Fruit fly (Drosophila melanogaster) Kc167 (cell line): ENCODE results near the gene CG45218.

Experiments
- insv ChIP-seq: fragments of >200 bp; optimal IDR thresholded peaks from 3 replicates; lab custom pipeline; 2018; ENCODE audit warnings: missing external identifiers
- psq ChIP-seq: fragments of >200 bp; optimal IDR thresholded peaks from 2 replicates; lab custom pipeline; 2017; ENCODE audit warnings: missing external identifiers
- ttk ChIP-seq: sonication (Bioruptor generic); optimal IDR thresholded peaks from 2 replicates; lab custom pipeline; 2017; ENCODE audit warnings: missing external identifiers

- no peak for TF ChIP-seq psq
- no peak for TF ChIP-seq ttk
- no peak for TF ChIP-seq insv (lab: Kevin White, UChicago)
Observed at dm6 chr3R:15281335-15281963, 9.2 kb downstream of the CG45218 start.
